Fruit fly (Drosophila melanogaster): Measurements from ENCODE around the gene htl.

Gene htl

dm6 chr3R:18072982-18073381, 20.2 kb upstream of the htl start:
- TF ChIP-seq ey (GFP tag; optimal IDR thresholded peaks at IDR 0.05) = no peak
- no peak for TF ChIP-seq Jra (GFP tag; optimal IDR thresholded peaks at IDR 0.05)
- TF ChIP-seq OdsH (GFP tag; optimal IDR thresholded peaks at IDR 0.05) = no peak
- TF ChIP-seq psq (GFP tag; optimal IDR thresholded peaks at IDR 0.05) = no peak
- TF ChIP-seq pan (optimal IDR thresholded peaks at IDR 0.05) = no peak
- no peak for TF ChIP-seq Rel (GFP tag; optimal IDR thresholded peaks at IDR 0.05)
- TF ChIP-seq Rel (tag; optimal IDR thresholded peaks at IDR 0.05) = no peak
- no peak for TF ChIP-seq Hr83 (GFP tag; optimal IDR thresholded peaks at IDR 0.05; ENCODE audit: poor library complexity, severe bottlenecking)
- no peak for TF ChIP-seq Dif (GFP tag; optimal IDR thresholded peaks at IDR 0.05; ENCODE audit: partially characterized antibody)
- no peak for TF ChIP-seq dl (GFP tag; optimal IDR thresholded peaks at IDR 0.05; ENCODE audit: insufficient read depth in 1 of 2, partially characterized antibody in 2 of 2)
- TF ChIP-seq Sp1 (GFP tag; optimal IDR thresholded peaks at IDR 0.05) = no peak
- TF ChIP-seq CrebA (GFP tag; optimal IDR thresholded peaks at IDR 0.05; ENCODE audit: borderline replicate concordance) = no peak

DNA sequence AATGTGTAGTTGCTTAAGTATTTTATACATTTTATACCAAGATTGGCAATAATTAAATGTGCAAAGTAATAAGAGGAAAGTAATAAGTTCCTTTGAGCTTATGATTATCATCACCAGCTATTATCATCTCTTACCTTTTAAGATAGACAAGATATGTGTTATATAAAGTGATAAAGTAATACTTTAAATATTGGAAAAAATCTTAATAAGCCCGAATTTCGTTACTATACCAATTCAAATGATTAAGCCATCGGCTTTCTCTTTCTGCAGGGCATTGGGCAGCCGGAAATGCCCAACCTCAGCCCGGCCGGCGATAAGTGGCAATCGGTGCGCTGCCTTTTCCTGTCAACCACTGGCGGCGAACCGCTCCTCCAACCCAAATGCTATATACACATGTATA, 15.1 kb upstream of the htl start:
- TF ChIP-seq foxo (GFP tag; optimal IDR thresholded peaks at IDR 0.05) = peak in 1 of 2 experiments; percentile 3
- TF ChIP-seq Myc (optimal IDR thresholded peaks at IDR 0.05) = no peak

dm6 chr3R:18064369-18064768, 11.6 kb upstream of the htl start:
- TF ChIP-seq Hr78 (GFP tag; optimal IDR thresholded peaks at IDR 0.05) = no peak
- no peak for TF ChIP-seq tai (GFP tag; optimal IDR thresholded peaks at IDR 0.05)
- TF ChIP-seq Hr83 (GFP tag; optimal IDR thresholded peaks at IDR 0.05; ENCODE audit: poor library complexity, severe bottlenecking) = no peak
- TF ChIP-seq Dif (GFP tag; optimal IDR thresholded peaks at IDR 0.05; ENCODE audit: partially characterized antibody) = no peak
- TF ChIP-seq jim (GFP tag; optimal IDR thresholded peaks at IDR 0.05) = no peak
- TF ChIP-seq woc (GFP tag; optimal IDR thresholded peaks at IDR 0.05) = no peak
- TF ChIP-seq Vsx2 (GFP tag; optimal IDR thresholded peaks at IDR 0.05; ENCODE audit: partially characterized antibody) = no peak
- TF ChIP-seq Rel (GFP tag; optimal IDR thresholded peaks at IDR 0.05) = no peak
- TF ChIP-seq Rel (tag; optimal IDR thresholded peaks at IDR 0.05) = no peak
- no peak for TF ChIP-seq fru (GFP tag; optimal IDR thresholded peaks at IDR 0.05)

DNA sequence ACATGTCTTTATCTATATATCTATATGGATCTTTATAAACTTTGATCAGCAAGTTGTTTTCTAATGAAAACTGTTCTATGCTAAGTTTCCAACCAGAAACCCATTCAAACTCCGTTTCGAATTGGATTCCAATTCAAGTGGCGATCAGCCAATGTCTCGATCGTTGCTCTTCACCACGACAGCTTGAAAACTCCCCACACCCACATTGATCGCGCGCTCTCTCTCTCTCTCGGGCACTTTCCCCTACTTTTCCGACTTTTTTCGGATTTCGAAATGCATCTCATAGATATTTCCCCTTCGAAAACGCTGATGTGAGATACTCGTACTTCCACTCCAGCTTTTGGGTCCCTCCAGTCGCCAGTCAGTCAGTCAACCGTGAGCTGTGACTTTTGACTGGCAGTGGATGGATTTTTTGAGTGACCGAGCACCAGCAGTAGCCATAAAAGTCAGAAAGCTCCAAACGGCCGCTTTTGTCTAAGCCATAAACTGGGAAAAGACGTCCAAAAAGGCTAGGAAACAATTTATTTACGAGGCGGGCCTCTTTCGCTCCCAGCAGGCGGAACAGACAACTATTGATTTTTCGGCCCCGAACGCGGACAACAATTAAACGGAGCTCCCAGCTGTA, 10.5 kb upstream of the htl start:
- TF ChIP-seq dmrt93B (GFP tag; optimal IDR thresholded peaks at IDR 0.05) (no peak), brk (GFP tag; optimal IDR thresholded peaks at IDR 0.05) (no peak), tai (GFP tag; optimal IDR thresholded peaks at IDR 0.05) (no peak), Hnf4 (GFP tag; optimal IDR thresholded peaks at IDR 0.05) (no peak), Myc (optimal IDR thresholded peaks at IDR 0.05) (peak; percentile 10), dl (GFP tag; optimal IDR thresholded peaks at IDR 0.05; ENCODE audit: insufficient read depth in 1 of 2, partially characterized antibody in 2 of 2) (no peak)

DNA sequence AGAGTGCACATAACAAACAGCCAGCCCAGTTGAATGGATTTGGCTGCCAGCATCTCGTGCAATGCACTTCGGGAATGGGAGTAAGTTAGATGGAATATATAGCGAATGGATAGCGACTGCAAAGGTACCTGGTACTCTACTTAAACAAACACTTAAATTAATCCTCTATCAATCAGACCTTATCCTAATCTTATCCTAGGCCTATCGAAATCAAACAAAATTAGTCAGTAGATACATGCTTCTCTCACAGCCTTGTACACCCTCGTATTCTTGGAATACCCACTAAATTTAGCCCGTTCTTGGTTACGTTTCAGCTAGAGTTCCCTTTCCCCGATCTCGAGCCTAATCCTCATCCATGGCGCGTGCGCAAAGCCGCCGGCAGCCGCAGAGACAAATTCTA, 7.8 kb upstream of the htl start:
- TF ChIP-seq tai (GFP tag; optimal IDR thresholded peaks at IDR 0.05) (no peak), CrebA (GFP tag; optimal IDR thresholded peaks at IDR 0.05; ENCODE audit: borderline replicate concordance) (no peak), br (GFP tag; optimal IDR thresholded peaks at IDR 0.05) (no peak), psq (GFP tag; optimal IDR thresholded peaks at IDR 0.05) (no peak), OdsH (GFP tag; optimal IDR thresholded peaks at IDR 0.05) (no peak)

- no peak for TF ChIP-seq usp (GFP tag; optimal IDR thresholded peaks at IDR 0.05)
- no peak for TF ChIP-seq fru (GFP tag; optimal IDR thresholded peaks at IDR 0.05)
- no peak for TF ChIP-seq HLH106 (tag; optimal IDR thresholded peaks at IDR 0.05)
- no peak for TF ChIP-seq Dif (GFP tag; optimal IDR thresholded peaks at IDR 0.05; ENCODE audit: partially characterized antibody)
- no peak for TF ChIP-seq br (GFP tag; optimal IDR thresholded peaks at IDR 0.05)
- TF ChIP-seq OdsH (GFP tag; optimal IDR thresholded peaks at IDR 0.05) = no peak
- TF ChIP-seq Mio (GFP tag; optimal IDR thresholded peaks at IDR 0.05) = no peak
- TF ChIP-seq Jra (GFP tag; optimal IDR thresholded peaks at IDR 0.05) = no peak
- TF ChIP-seq jim (GFP tag; optimal IDR thresholded peaks at IDR 0.05) = no peak
- no peak for TF ChIP-seq CG32264 (GFP tag; optimal IDR thresholded peaks at IDR 0.05)
- no peak for TF ChIP-seq CG9705 (GFP tag; optimal IDR thresholded peaks at IDR 0.05)
- TF ChIP-seq psq (GFP tag; optimal IDR thresholded peaks at IDR 0.05) = no peak
- no peak for TF ChIP-seq Abd-B (GFP tag; optimal IDR thresholded peaks at IDR 0.05)
- no peak for TF ChIP-seq ey (GFP tag; optimal IDR thresholded peaks at IDR 0.05)
These were observed 5.6 kb upstream of the htl start for dm6 chr3R:18058401-18058800.

Data from whole organism, wandering third instar larva.